Worm (Caenorhabditis elegans): ENCODE measurements around the gene tag-77.
A peak's percentile ranks its signal among the peaks of the same experiment; 100 is the strongest.

tag-77 gene

ce11 chrIV:8510534-8510933 lies at the start of gene tag-77:
Gene tag-77 (minus strand): TSS chrIV:8510548.
- TF ChIP-seq elt-2 (tag; optimal IDR thresholded peaks at IDR 0.05) (no peak), gmeb-2 (tag; optimal IDR thresholded peaks at IDR 0.05) (no peak), C08G9.2 (tag; optimal IDR thresholded peaks at IDR 0.05) (no peak), nhr-11 (tag; optimal IDR thresholded peaks at IDR 0.05) (no peak), tbx-7 (tag; optimal IDR thresholded peaks at IDR 0.05) (no peak), fkh-6 (tag; optimal IDR thresholded peaks at IDR 0.05) (no peak), ceh-24 (tag; optimal IDR thresholded peaks at IDR 0.05) (no peak), ttx-3 (tag; optimal IDR thresholded peaks at IDR 0.05) (no peak), Y22D7AL.16 (tag; optimal IDR thresholded peaks at IDR 0.05) (no peak), C38D4.7 (GFP tag; optimal IDR thresholded peaks at IDR 0.05) (no peak), hlh-13 (GFP tag; optimal IDR thresholded peaks at IDR 0.05) (no peak)

- TF ChIP-seq fkh-10 (GFP tag; optimal IDR thresholded peaks at IDR 0.05) (no peak), gmeb-2 (tag; optimal IDR thresholded peaks at IDR 0.05) (no peak), unc-86 (tag; optimal IDR thresholded peaks at IDR 0.05) (no peak), C38D4.7 (GFP tag; optimal IDR thresholded peaks at IDR 0.05) (no peak), ceh-34 (tag; optimal IDR thresholded peaks at IDR 0.05) (no peak), hlh-15 (tag; optimal IDR thresholded peaks at IDR 0.05) (no peak), K02D7.2 (tag; optimal IDR thresholded peaks at IDR 0.05) (no peak), fax-1 (tag; optimal IDR thresholded peaks at IDR 0.05) (no peak), nfya-1 (tag; optimal IDR thresholded peaks at IDR 0.05) (no peak), ceh-9 (tag; optimal IDR thresholded peaks at IDR 0.05) (no peak), tbx-7 (tag; optimal IDR thresholded peaks at IDR 0.05) (no peak), hlh-8 (tag; optimal IDR thresholded peaks at IDR 0.05) (no peak), rnt-1 (tag; optimal IDR thresholded peaks at IDR 0.05) (no peak), sox-2 (GFP tag; IDR thresholded peaks at IDR 0.05) (no peak), odd-2 (tag; optimal IDR thresholded peaks at IDR 0.05) (no peak), elt-4 (tag; optimal IDR thresholded peaks at IDR 0.05) (no peak)
Observed at ce11 chrIV:8559132-8559531, 48.8 kb upstream of the tag-77 start, which contains the start of gene npr-22. Gene npr-22 (plus strand): TSS chrIV:8559432.

- TF ChIP-seq elt-2 (tag; optimal IDR thresholded peaks at IDR 0.05) (peak; percentile 89), pha-4 (tag; optimal IDR thresholded peaks at IDR 0.05) (no peak)
Observed at ce11 chrIV:8542272-8542671, 31.9 kb upstream of the tag-77 start.

- TF ChIP-seq elt-2 (tag; optimal IDR thresholded peaks at IDR 0.05) (peak; percentile 4), unc-42 (tag; optimal IDR thresholded peaks at IDR 0.05) (no peak)
Observed at ce11 chrIV:8540268-8540667, 29.9 kb upstream of the tag-77 start.

ce11 chrIV:8539645-8540044 lies 29.3 kb upstream of the tag-77 start:
- no peak for TF ChIP-seq pax-1 (tag; optimal IDR thresholded peaks at IDR 0.05)
- no peak for TF ChIP-seq eyg-1 (tag; optimal IDR thresholded peaks at IDR 0.05)
- TF ChIP-seq syd-9 (tag; optimal IDR thresholded peaks at IDR 0.05): no peak
- no peak for TF ChIP-seq ceh-14 (tag; optimal IDR thresholded peaks at IDR 0.05)

- TF ChIP-seq tbx-2 (tag; optimal IDR thresholded peaks at IDR 0.05): no peak
- no peak for TF ChIP-seq odd-2 (tag; optimal IDR thresholded peaks at IDR 0.05)
- TF ChIP-seq fkh-10 (GFP tag; optimal IDR thresholded peaks at IDR 0.05): no peak
- no peak for TF ChIP-seq C38D4.7 (GFP tag; optimal IDR thresholded peaks at IDR 0.05)
- no peak for TF ChIP-seq ceh-9 (tag; optimal IDR thresholded peaks at IDR 0.05)
- TF ChIP-seq ttx-3 (tag; optimal IDR thresholded peaks at IDR 0.05): no peak
- no peak for TF ChIP-seq tbx-7 (tag; optimal IDR thresholded peaks at IDR 0.05)
- no peak for TF ChIP-seq hlh-6 (tag; optimal IDR thresholded peaks at IDR 0.05)
- TF ChIP-seq gmeb-2 (tag; optimal IDR thresholded peaks at IDR 0.05): no peak
- no peak for TF ChIP-seq elt-2 (tag; optimal IDR thresholded peaks at IDR 0.05)
- TF ChIP-seq unc-86 (tag; optimal IDR thresholded peaks at IDR 0.05): no peak
- no peak for TF ChIP-seq unc-42 (tag; optimal IDR thresholded peaks at IDR 0.05)
- TF ChIP-seq ceh-30 (tag; optimal IDR thresholded peaks at IDR 0.05): no peak
- TF ChIP-seq unc-55 (GFP tag; optimal IDR thresholded peaks at IDR 0.05): no peak
Observed at ce11 chrIV:8538659-8539173, 28.4 kb upstream of the tag-77 start, which contains the start of gene hyl-1. Gene hyl-1 (plus strand): TSS chrIV:8539123.

All from whole organism, late embryonic.